Fruit fly (Drosophila melanogaster) S2 (cell line): Measurements from ENCODE around the gene CG6621.

ENCODE experiments used
- CG8478 ChIP-seq: fragments of >200 bp; optimal IDR thresholded peaks from 2 replicates; lab custom pipeline; 2018
- CTCF ChIP-seq, 2 experiments: fragments of >200 bp; optimal IDR thresholded peaks; 2 replicates each; lab custom pipeline; 2018

DNA sequence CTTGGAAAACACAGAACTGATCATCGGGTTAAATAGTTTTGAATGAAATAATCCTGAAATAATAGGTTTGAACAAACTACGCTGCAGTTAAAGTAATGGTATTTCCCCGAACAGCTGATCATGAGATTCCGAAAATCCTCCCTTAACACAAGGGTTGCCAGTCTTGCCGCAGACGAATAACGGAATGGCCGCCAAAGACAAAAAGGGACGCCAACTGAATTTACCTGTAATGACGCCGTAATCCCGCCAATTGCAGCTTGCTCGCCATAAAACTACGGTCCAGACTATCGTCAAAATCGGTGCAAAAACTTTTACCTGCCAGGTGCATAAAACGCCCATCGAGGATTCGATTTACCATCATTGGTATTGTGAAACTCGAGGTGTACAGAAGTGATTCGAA lies 36.7 kb downstream of the CG6621 start, which contains the start of gene CG4570:
- TF ChIP-seq CTCF (optimal IDR thresholded peaks at IDR 0.05; lab: Kevin White, UChicago) (no peak), CG8478 (lab: Kevin White, UChicago) (no peak)
